Worm (Caenorhabditis elegans): ENCODE results near the gene Y41D4B.14.

DNA sequence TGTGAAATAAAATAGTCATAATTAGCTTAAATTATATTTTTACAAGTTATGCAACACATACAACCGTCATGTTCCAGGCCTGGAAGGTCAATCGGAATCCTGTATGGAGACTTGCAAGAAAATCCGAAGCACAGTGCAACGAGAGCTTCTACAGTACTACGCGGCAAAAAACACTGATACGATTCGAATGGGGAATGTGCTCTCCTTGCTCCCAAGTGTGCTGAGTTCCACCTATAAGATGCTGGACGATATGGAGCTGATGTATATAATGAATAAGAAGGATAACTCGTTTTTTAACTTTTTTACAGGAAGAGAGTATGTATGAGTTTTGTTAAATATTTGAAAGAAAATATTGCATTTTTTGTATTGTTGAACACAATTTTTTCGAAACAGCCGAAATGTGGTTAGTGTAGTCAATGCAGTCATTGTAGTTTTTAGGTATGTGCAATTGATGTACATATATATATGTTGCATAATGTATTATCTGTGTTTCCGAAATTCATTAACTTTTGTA lies 49.6 kb downstream of the Y41D4B.14 start, which contains the start of gene nhr-146:
- TF ChIP-seq pha-4 (tag; optimal IDR thresholded peaks at IDR 0.05) (no peak), nhr-11 (tag; optimal IDR thresholded peaks at IDR 0.05) (no peak), egl-27 (tag; optimal IDR thresholded peaks at IDR 0.05) (no peak), pqm-1 (tag; optimal IDR thresholded peaks at IDR 0.05) (no peak), lin-39 (tag; optimal IDR thresholded peaks at IDR 0.05) (no peak), zag-1 (tag; optimal IDR thresholded peaks at IDR 0.05) (no peak), jun-1 (tag; optimal IDR thresholded peaks at IDR 0.05) (no peak), mdl-1 (tag; optimal IDR thresholded peaks at IDR 0.05) (no peak), nhr-12 (tag; optimal IDR thresholded peaks at IDR 0.05) (no peak), skn-1 (tag; optimal IDR thresholded peaks at IDR 0.05) (no peak), ZK546.5 (tag; optimal IDR thresholded peaks at IDR 0.05) (no peak), daf-12 (tag; optimal IDR thresholded peaks at IDR 0.05) (no peak), nhr-77 (tag; optimal IDR thresholded peaks at IDR 0.05) (no peak)

Data from whole organism, L3 larva.